Worm (Caenorhabditis elegans) whole organism, L4 larva: ENCODE data around the gene T10G3.2.
A peak's percentile ranks its signal among the peaks of the same experiment; 100 is the strongest.

Experiments used
- D1046.2 ChIP-seq: fragments of 200-800 bp; sonication (Bioruptor generic); IDR thresholded peaks from 2 replicates; pipeline ENCODE4 v1.3.6; 2022; ENCODE audit warnings: missing genetic modification characterization, missing compliant biosample characterization
- T20F7.1 ChIP-seq: fragments of 200-800 bp; sonication (Bioruptor generic); optimal IDR thresholded peaks from 2 replicates; lab custom pipeline; 2018; ENCODE audit warnings: mild to moderate bottlenecking, missing genetic modification characterization, missing compliant biosample characterization
- T26A8.4 ChIP-seq: fragments of 200-800 bp; sonication (Bioruptor generic); IDR thresholded peaks from 2 replicates; pipeline ENCODE4 v1.3.6; 2022; ENCODE audit warnings: missing genetic modification characterization, missing compliant biosample characterization
- aly-2 ChIP-seq: sonication (generic microtip); optimal IDR thresholded peaks from 2 replicates; lab custom pipeline; 2018; ENCODE audit warnings: missing biosample characterization, missing genetic modification characterization
- ama-1 ChIP-seq: fragments of 150-350 bp; optimal IDR thresholded peaks from 2 replicates; lab custom pipeline; 2014; ENCODE audit warnings: inconsistent platforms, mixed read lengths
- arid-1 ChIP-seq: fragments of 200-800 bp; sonication (Bioruptor generic); conservative IDR thresholded peaks from 2 replicates; pipeline ENCODE4 v1.3.6; 2022; ENCODE audit warnings: missing genetic modification reagents, missing genetic modification characterization, missing compliant biosample characterization
- ceh-20 ChIP-seq: fragments of 200-800 bp; sonication (Bioruptor generic); IDR thresholded peaks from 2 replicates; pipeline ENCODE4 v1.3.6; 2022; ENCODE audit warnings: missing genetic modification reagents, missing genetic modification characterization, missing compliant biosample characterization
- ceh-44 ChIP-seq: fragments of 200-800 bp; sonication (Bioruptor generic); IDR thresholded peaks from 2 replicates; pipeline ENCODE4 v1.3.6; 2022; ENCODE audit warnings: missing genetic modification reagents, missing genetic modification characterization, missing compliant biosample characterization
- cey-2 ChIP-seq: sonication (generic microtip); optimal IDR thresholded peaks from 3 replicates; lab custom pipeline; 2017; ENCODE audit warnings: missing genetic modification characterization, mild to moderate bottlenecking, missing compliant biosample characterization, antibody characterized with exemption, borderline replicate concordance; ENCODE audit not compliant: insufficient read depth
- daf-12 ChIP-seq: fragments of 150-350 bp; optimal IDR thresholded peaks from 2 replicates; lab custom pipeline; 2014; ENCODE audit warnings: missing biosample characterization, missing genetic modification reagents, missing genetic modification characterization
- daf-16 ChIP-seq, 3 experiments: sonication (generic microtip); optimal IDR thresholded peaks; 2 replicates each; lab custom pipeline; 2016 to 2017; ENCODE audit warnings: missing genetic modification characterization in 3 of 3, missing genetic modification reagents in 3 of 3, mild to moderate bottlenecking in 2 of 3, missing compliant biosample characterization in 2 of 3, missing biosample characterization in 1 of 3, moderate library complexity in 1 of 3
- daf-8 ChIP-seq: fragments of 200-800 bp; sonication (Bioruptor generic); IDR thresholded peaks from 2 replicates; pipeline ENCODE4 v1.3.6; 2022; ENCODE audit warnings: missing genetic modification characterization, missing compliant biosample characterization
- dmd-6 ChIP-seq: fragments of 200-800 bp; sonication (Bioruptor generic); IDR thresholded peaks from 2 replicates; pipeline ENCODE4 v1.3.6; 2022; ENCODE audit warnings: missing genetic modification reagents, missing genetic modification characterization, missing compliant biosample characterization
- dpl-1 ChIP-seq: fragments of 150-350 bp; optimal IDR thresholded peaks from 2 replicates; lab custom pipeline; 2014; ENCODE audit warnings: missing biosample characterization, missing genetic modification reagents, missing genetic modification characterization
- dve-1 ChIP-seq: sonication (generic microtip); optimal IDR thresholded peaks from 2 replicates; lab custom pipeline; 2017; ENCODE audit warnings: antibody characterized with exemption, mild to moderate bottlenecking, missing genetic modification characterization, missing compliant biosample characterization; ENCODE audit not compliant: insufficient read depth
- egl-27 ChIP-seq: sonication (generic microtip); optimal IDR thresholded peaks from 3 replicates; lab custom pipeline; 2017; ENCODE audit warnings: missing biosample characterization, missing genetic modification reagents, missing genetic modification characterization
- fkh-10 ChIP-seq: fragments of 150-350 bp; optimal IDR thresholded peaks from 2 replicates; lab custom pipeline; 2014; ENCODE audit warnings: missing biosample characterization, missing genetic modification reagents, missing genetic modification characterization
- hlh-11 ChIP-seq: fragments of 200-800 bp; sonication (Bioruptor generic); optimal IDR thresholded peaks from 2 replicates; lab custom pipeline; 2018; ENCODE audit warnings: mild to moderate bottlenecking, missing genetic modification characterization, missing compliant biosample characterization
- hlh-30 ChIP-seq: sonication (generic microtip); optimal IDR thresholded peaks from 2 replicates; lab custom pipeline; 2017; ENCODE audit warnings: antibody characterized with exemption, mild to moderate bottlenecking, missing genetic modification characterization, missing compliant biosample characterization; ENCODE audit not compliant: insufficient read depth
- jun-1 ChIP-seq: fragments of 150-350 bp; optimal IDR thresholded peaks from 2 replicates; lab custom pipeline; 2014; ENCODE audit warnings: missing biosample characterization, missing genetic modification reagents, missing genetic modification characterization
- lin-1 ChIP-seq: fragments of 200-800 bp; sonication (Bioruptor generic); IDR thresholded peaks from 2 replicates; pipeline ENCODE4 v1.3.6; 2022; ENCODE audit warnings: missing genetic modification reagents, missing genetic modification characterization, missing compliant biosample characterization
- lin-15B ChIP-seq: fragments of 150-350 bp; sonication (generic microtip); optimal IDR thresholded peaks from 3 replicates; lab custom pipeline; 2014; ENCODE audit warnings: missing biosample characterization, missing genetic modification characterization
- lin-38 ChIP-seq: fragments of 200-800 bp; sonication (Bioruptor generic); IDR thresholded peaks from 2 replicates; pipeline ENCODE4 v1.3.6; 2022; ENCODE audit warnings: missing genetic modification reagents, missing genetic modification characterization, missing compliant biosample characterization
- lsy-2 ChIP-seq, 2 experiments: fragments of 150-350 bp in 1 of 2; sonication (generic microtip) in 1 of 2; optimal IDR thresholded peaks; 2 replicates each; lab custom pipeline; 2014 to 2017; ENCODE audit warnings: missing biosample characterization in 2 of 2, missing genetic modification characterization in 2 of 2
- madf-5 ChIP-seq, 2 experiments: fragments of 200-800 bp; sonication (Bioruptor generic); IDR thresholded peaks; 2 replicates each; pipeline ENCODE4 v1.3.6; 2022; ENCODE audit warnings: missing compliant biosample characterization in 2 of 2, missing genetic modification characterization in 2 of 2
- mdl-1 ChIP-seq, 2 experiments: fragments of 150-350 bp in 1 of 2; sonication (generic microtip) in 1 of 2; optimal IDR thresholded peaks; 2 replicates each; lab custom pipeline; 2014 to 2017; ENCODE audit warnings: missing biosample characterization in 2 of 2, missing genetic modification characterization in 2 of 2
- mdt-29 ChIP-seq: fragments of 200-800 bp; sonication (Bioruptor generic); IDR thresholded peaks from 2 replicates; pipeline ENCODE4 v1.3.6; 2022; ENCODE audit warnings: missing genetic modification reagents, missing genetic modification characterization, missing compliant biosample characterization
- mep-1 ChIP-seq: fragments of 150-350 bp; sonication (generic microtip); optimal IDR thresholded peaks from 3 replicates; lab custom pipeline; 2014; ENCODE audit warnings: missing biosample characterization, missing genetic modification characterization
- mes-2 ChIP-seq: sonication (generic microtip); optimal IDR thresholded peaks from 2 replicates; lab custom pipeline; 2016; ENCODE audit warnings: missing genotype, mild to moderate bottlenecking, missing genetic modification characterization, missing compliant biosample characterization; ENCODE audit not compliant: poor library complexity, severe bottlenecking
- nhr-102 ChIP-seq: sonication (generic microtip); optimal IDR thresholded peaks from 2 replicates; lab custom pipeline; 2016; ENCODE audit warnings: mild to moderate bottlenecking, missing genetic modification characterization, moderate library complexity, missing compliant biosample characterization
- nhr-11 ChIP-seq: fragments of 150-350 bp; optimal IDR thresholded peaks from 2 replicates; lab custom pipeline; 2014; ENCODE audit warnings: missing biosample characterization, missing genetic modification characterization
- nhr-28 ChIP-seq: fragments of 150-350 bp; optimal IDR thresholded peaks from 2 replicates; lab custom pipeline; 2014; ENCODE audit warnings: missing biosample characterization, missing genetic modification characterization
- nhr-48 ChIP-seq: sonication (generic microtip); optimal IDR thresholded peaks from 2 replicates; lab custom pipeline; 2016; ENCODE audit warnings: mild to moderate bottlenecking, missing genetic modification characterization, missing compliant biosample characterization
- nhr-6 ChIP-seq: fragments of 150-350 bp; optimal IDR thresholded peaks from 2 replicates; lab custom pipeline; 2014; ENCODE audit warnings: missing biosample characterization, missing genetic modification characterization
- pha-4 ChIP-seq, 2 experiments: fragments of 150-350 bp in 1 of 2; fragments of 200-800 bp in 1 of 2; sonication (Bioruptor generic) in 1 of 2; IDR thresholded peaks in 1 of 2; optimal IDR thresholded peaks in 1 of 2; 2 replicates each; pipeline versions ENCODE4 v1.3.6 to Lab custom; 2014 to 2022; ENCODE audit warnings: missing genetic modification characterization in 2 of 2, missing genetic modification reagents in 2 of 2, missing biosample characterization in 1 of 2, missing compliant biosample characterization in 1 of 2
- php-3 ChIP-seq: fragments of 200-800 bp; sonication (Bioruptor generic); IDR thresholded peaks from 2 replicates; pipeline ENCODE4 v1.3.6; 2022; ENCODE audit warnings: missing genetic modification reagents, missing genetic modification characterization, missing compliant biosample characterization
- pqm-1 ChIP-seq: sonication (generic microtip); optimal IDR thresholded peaks from 2 replicates; lab custom pipeline; 2017; ENCODE audit warnings: missing biosample characterization, missing genetic modification characterization
- rbr-2 ChIP-seq: sonication (generic microtip); optimal IDR thresholded peaks from 2 replicates; lab custom pipeline; 2016; ENCODE audit warnings: missing genotype, missing genetic modification characterization, missing compliant biosample characterization
- sdz-12 ChIP-seq: fragments of 200-800 bp; sonication (Bioruptor generic); optimal IDR thresholded peaks from 2 replicates; lab custom pipeline; 2018; ENCODE audit warnings: mild to moderate bottlenecking, missing genetic modification characterization, missing compliant biosample characterization
- set-16 ChIP-seq: fragments of 200-800 bp; sonication (Bioruptor generic); IDR thresholded peaks from 2 replicates; pipeline ENCODE4 v1.3.6; 2022; ENCODE audit warnings: missing genetic modification reagents, missing genetic modification characterization, missing compliant biosample characterization
- skn-1 ChIP-seq: fragments of 150-350 bp; optimal IDR thresholded peaks from 2 replicates; lab custom pipeline; 2014; ENCODE audit warnings: missing biosample characterization, missing genetic modification characterization
- tag-97 ChIP-seq: fragments of 200-800 bp; sonication (Bioruptor generic); IDR thresholded peaks from 2 replicates; pipeline ENCODE4 v1.3.6; 2022; ENCODE audit warnings: missing genetic modification characterization, missing compliant biosample characterization
- tra-1 ChIP-seq: fragments of 200-800 bp; sonication (Bioruptor generic); IDR thresholded peaks from 2 replicates; pipeline ENCODE4 v1.3.6; 2022; ENCODE audit warnings: missing genetic modification reagents, missing genetic modification characterization, missing compliant biosample characterization
- unc-39 ChIP-seq: sonication (generic microtip); optimal IDR thresholded peaks from 2 replicates; lab custom pipeline; 2017; ENCODE audit warnings: missing biosample characterization, missing genetic modification characterization
- zag-1 ChIP-seq: fragments of 150-350 bp; optimal IDR thresholded peaks from 2 replicates; lab custom pipeline; 2014; ENCODE audit warnings: missing biosample characterization, missing genetic modification characterization
- zfp-2 ChIP-seq: sonication (generic microtip); optimal IDR thresholded peaks from 2 replicates; lab custom pipeline; 2016; ENCODE audit warnings: mild to moderate bottlenecking, missing genetic modification characterization, missing compliant biosample characterization
- zip-2 ChIP-seq: fragments of 150-350 bp; optimal IDR thresholded peaks from 2 replicates; lab custom pipeline; 2014; ENCODE audit warnings: missing biosample characterization, missing genetic modification characterization
- ztf-11 ChIP-seq: fragments of 150-350 bp; optimal IDR thresholded peaks from 2 replicates; lab custom pipeline; 2014; ENCODE audit warnings: missing biosample characterization, missing genetic modification characterization
- ztf-7 ChIP-seq: fragments of 150-350 bp; optimal IDR thresholded peaks from 2 replicates; lab custom pipeline; 2014; ENCODE audit warnings: missing biosample characterization, missing genetic modification characterization

Gene T10G3.2

DNA sequence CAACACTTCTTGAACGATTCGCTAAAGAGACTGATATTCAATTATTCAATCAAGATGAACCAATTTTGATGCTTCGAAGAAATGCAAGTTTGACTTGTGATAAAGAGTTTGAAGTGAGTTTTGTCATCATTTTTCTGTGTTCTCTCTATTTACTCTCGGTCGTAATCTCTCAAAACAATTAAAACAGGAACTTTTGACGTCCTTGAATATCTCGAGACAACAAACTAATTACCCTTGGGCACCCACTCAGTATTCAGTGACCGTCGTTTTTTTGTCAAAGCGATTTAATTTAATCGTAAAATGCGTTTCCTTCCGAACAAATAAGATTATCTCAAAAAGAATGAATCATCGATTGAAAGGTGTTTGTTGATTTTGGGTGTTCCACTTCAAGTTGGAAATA is 15.5 kb downstream of the T10G3.2 start (continued):
- TF ChIP-seq nhr-102 (no peak), unc-39 (tag; lab: Kevin White, UChicago) (no peak), nhr-48 (tag; lab: Kevin White, UChicago) (no peak), daf-8 (no peak), D1046.2 (GFP tag; lab: Robert Waterston, UW) (no peak), lin-38 (GFP tag; lab: Robert Waterston, UW) (no peak), tag-97 (no peak), cey-2 (tag; lab: Kevin White, UChicago) (no peak), madf-5 (GFP tag; IDR thresholded peaks at IDR 0.05; lab: Robert Waterston, UW) (no peak), fkh-10 (no peak), ztf-11 (tag; lab: Kevin White, UChicago) (no peak), egl-27 (tag; lab: Kevin White, UChicago) (no peak), ama-1 (lab: Kevin White, UChicago) (no peak), ceh-44 (GFP tag; lab: Robert Waterston, UW) (no peak)

DNA sequence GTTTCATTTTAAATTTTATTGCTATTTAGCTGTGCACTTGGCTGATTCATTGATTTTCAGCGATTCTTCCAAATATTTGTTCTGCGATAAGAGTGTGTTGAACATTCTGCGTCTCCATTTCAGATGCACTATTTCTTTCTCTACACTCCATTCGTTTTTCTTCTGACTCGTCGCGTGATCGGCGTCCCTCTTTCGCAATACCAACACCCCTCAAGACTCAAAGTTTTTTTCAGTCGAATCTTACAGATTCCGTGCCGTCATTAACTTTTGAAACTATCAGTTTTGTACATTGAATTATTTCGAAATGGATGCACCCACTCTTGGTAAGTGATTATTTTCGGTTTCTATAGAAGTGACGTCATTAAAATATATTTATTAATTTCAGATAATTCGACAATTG is 16.7 kb downstream of the T10G3.2 start, which contains the start of gene frm-10:
frm-10 (plus strand) TSS at position 234 of the 400 bp plus-strand sequence.
- peak; percentile 94 for TF ChIP-seq nhr-28 (tag; lab: Kevin White, UChicago)
- peak; percentile 28 for TF ChIP-seq jun-1 (tag; lab: Kevin White, UChicago)
- TF ChIP-seq lin-1 (GFP tag; lab: Robert Waterston, UW): peak; percentile 69; the same call in 1 of the 2 replicates
- TF ChIP-seq T20F7.1 (GFP tag; lab: Kevin White, UChicago): peak; percentile 80
- peak; percentile 93 for TF ChIP-seq dve-1 (tag; lab: Kevin White, UChicago)
- no peak for TF ChIP-seq skn-1 (tag; lab: Kevin White, UChicago)
- TF ChIP-seq daf-12 (tag; lab: Kevin White, UChicago): no peak
- no peak for TF ChIP-seq egl-27 (tag; lab: Kevin White, UChicago)
- TF ChIP-seq pha-4 (GFP tag; IDR thresholded peaks at IDR 0.05; lab: Robert Waterston, UW): peak; percentile 55; the same call in 1 of the 2 replicates
- TF ChIP-seq pha-4 (tag; optimal IDR thresholded peaks at IDR 0.05; lab: Kevin White, UChicago): peak; percentile 88
- peak; percentile 42; the same call in 1 of the 2 replicates for TF ChIP-seq ceh-20 (GFP tag; lab: Robert Waterston, UW)
- peak; percentile 45 for TF ChIP-seq nhr-11
- peak; percentile 55 to 67 for TF ChIP-seq lsy-2 (tag; optimal IDR thresholded peaks at IDR 0.05; lab: Kevin White, UChicago)
- TF ChIP-seq ztf-7: peak; percentile 49
- TF ChIP-seq sdz-12 (GFP tag; lab: Kevin White, UChicago): no peak
- TF ChIP-seq arid-1 (GFP tag; lab: Robert Waterston, UW): 0 out of 2 replicates have a peak, but pooled peaks have one; percentile 28
- peak; percentile 84 for TF ChIP-seq dmd-6
- no peak for TF ChIP-seq zip-2 (tag; lab: Kevin White, UChicago)
- TF ChIP-seq mep-1: peak; percentile 83
- peak; percentile 75 for TF ChIP-seq mes-2
- peak; percentile 95 for TF ChIP-seq php-3 (GFP tag; lab: Robert Waterston, UW)
- peak; percentile 82 for TF ChIP-seq pqm-1 (tag; lab: Kevin White, UChicago)
- TF ChIP-seq nhr-6: peak; percentile 88
- TF ChIP-seq mdl-1 (tag; optimal IDR thresholded peaks at IDR 0.05; lab: Kevin White, UChicago): peak in 1 of 2 experiments; percentile 75
- TF ChIP-seq nhr-48 (tag; lab: Kevin White, UChicago): peak; percentile 77
- TF ChIP-seq set-16: no peak
- TF ChIP-seq hlh-30: peak; percentile 97
- TF ChIP-seq lin-15B (tag; lab: Kevin White, UChicago): no peak
- TF ChIP-seq mdt-29 (GFP tag; lab: Robert Waterston, UW): 0 out of 2 replicates have a peak, but pooled peaks have one; percentile 49
- TF ChIP-seq rbr-2 (tag; lab: Kevin White, UChicago): peak; percentile 41
- 0 out of 2 replicates have a peak, but pooled peaks have one; percentile 48 for TF ChIP-seq tra-1 (GFP tag; lab: Robert Waterston, UW)
- TF ChIP-seq hlh-11 (tag; lab: Kevin White, UChicago): peak; percentile 92
- peak; percentile 47 for TF ChIP-seq nhr-102
- TF ChIP-seq zfp-2 (tag; lab: Kevin White, UChicago): no peak
- TF ChIP-seq dpl-1 (GFP tag; lab: Kevin White, UChicago): peak; percentile 25
- peak; percentile 37; the same call in 1 of the 2 replicates for TF ChIP-seq T26A8.4 (GFP tag; lab: Robert Waterston, UW)
- TF ChIP-seq zag-1 (tag; lab: Kevin White, UChicago): no peak
- no peak for TF ChIP-seq daf-16 (GFP tag; optimal IDR thresholded peaks at IDR 0.05; lab: Kevin White, UChicago)
- peak; percentile 81 for TF ChIP-seq daf-16 (tag; optimal IDR thresholded peaks at IDR 0.05; lab: Kevin White, UChicago)
- no peak for TF ChIP-seq aly-2 (tag; lab: Kevin White, UChicago)
